Fruit fly (Drosophila melanogaster) whole organism, embryonic: Measurements from ENCODE around the gene CG42272.

Source experiments
- CG10979 ChIP-seq: fragments of 200-800 bp; sonication (Bioruptor generic); optimal IDR thresholded peaks from 2 replicates; lab custom pipeline; 2018; ENCODE audit warnings: missing biosample characterization, mild to moderate bottlenecking, missing genetic modification characterization, moderate library complexity
- CG11504 ChIP-seq: fragments of 200-800 bp; sonication (Bioruptor generic); optimal IDR thresholded peaks from 3 replicates; lab custom pipeline; 2019; ENCODE audit warnings: missing biosample characterization, mild to moderate bottlenecking, missing genetic modification characterization, moderate library complexity
- CG14710 ChIP-seq: fragments of 200-800 bp; sonication (Bioruptor generic); optimal IDR thresholded peaks from 3 replicates; lab custom pipeline; 2019; ENCODE audit warnings: missing biosample characterization, mild to moderate bottlenecking, missing genetic modification characterization, moderate library complexity
- CG15073 ChIP-seq: fragments of 200-800 bp; sonication (Bioruptor generic); optimal IDR thresholded peaks from 2 replicates; lab custom pipeline; 2016; ENCODE audit warnings: missing biosample characterization, missing genetic modification characterization
- CG16813 ChIP-seq: fragments of 200-800 bp; sonication (Bioruptor generic); IDR thresholded peaks from 3 replicates; pipeline ENCODE4 v1.3.6; 2022; ENCODE audit warnings: missing biosample characterization, missing genetic modification characterization; ENCODE audit not compliant: partially characterized antibody
- CG17186 ChIP-seq: fragments of 200-800 bp; sonication (Bioruptor generic); optimal IDR thresholded peaks from 3 replicates; lab custom pipeline; 2017; ENCODE audit warnings: missing biosample characterization, missing genetic modification reagents, missing genetic modification characterization
- CG17328 ChIP-seq: fragments of 200-800 bp; sonication (Bioruptor generic); IDR thresholded peaks from 2 replicates; pipeline ENCODE4 v1.3.6; 2022; ENCODE audit warnings: missing biosample characterization, missing genetic modification characterization
- CG17912 ChIP-seq: fragments of 200-800 bp; sonication (Bioruptor generic); optimal IDR thresholded peaks from 2 replicates; lab custom pipeline; 2018; ENCODE audit warnings: missing biosample characterization, mild to moderate bottlenecking, missing genetic modification characterization
- CG31224 ChIP-seq: fragments of 200-800 bp; sonication (Bioruptor generic); IDR thresholded peaks from 2 replicates; pipeline ENCODE4 v1.3.6; 2022; ENCODE audit warnings: missing biosample characterization, missing genetic modification characterization
- CG31441 ChIP-seq: fragments of 200-800 bp; sonication (Bioruptor generic); IDR thresholded peaks from 2 replicates; pipeline ENCODE4 v1.3.6; 2022; ENCODE audit warnings: missing biosample characterization, missing genetic modification characterization
- CG32772 ChIP-seq: fragments of 200-800 bp; sonication (Bioruptor generic); IDR thresholded peaks from 2 replicates; pipeline ENCODE4 v1.3.6; 2022; ENCODE audit warnings: missing biosample characterization, missing genetic modification characterization
- CG4424 ChIP-seq: fragments of 200-800 bp; sonication (Bioruptor generic); optimal IDR thresholded peaks from 3 replicates; lab custom pipeline; 2016; ENCODE audit warnings: missing biosample characterization, missing genetic modification characterization
- CG4617 ChIP-seq: fragments of 200-800 bp; sonication (Bioruptor generic); optimal IDR thresholded peaks from 3 replicates; lab custom pipeline; 2016; ENCODE audit warnings: missing biosample characterization, missing genetic modification characterization, borderline replicate concordance
- CG4820 ChIP-seq: fragments of 200-800 bp; sonication (Bioruptor generic); optimal IDR thresholded peaks from 3 replicates; lab custom pipeline; 2016; ENCODE audit warnings: missing biosample characterization, missing genetic modification characterization
- CG7556 ChIP-seq: fragments of 200-800 bp; sonication (Bioruptor generic); optimal IDR thresholded peaks from 2 replicates; lab custom pipeline; 2017; ENCODE audit warnings: missing biosample characterization, mild to moderate bottlenecking, missing genetic modification characterization
- CG9797 ChIP-seq: fragments of 200-800 bp; sonication (Bioruptor generic); optimal IDR thresholded peaks from 3 replicates; lab custom pipeline; 2018; ENCODE audit warnings: missing biosample characterization, mild to moderate bottlenecking, missing genetic modification characterization
- CG9817 ChIP-seq: fragments of 200-800 bp; sonication (Bioruptor generic); optimal IDR thresholded peaks from 2 replicates; lab custom pipeline; 2018; ENCODE audit warnings: missing biosample characterization, mild to moderate bottlenecking, missing genetic modification characterization, moderate library complexity
- Dp ChIP-seq: fragments of 200-800 bp; sonication (Bioruptor generic); optimal IDR thresholded peaks from 2 replicates; lab custom pipeline; 2018; ENCODE audit warnings: missing biosample characterization, mild to moderate bottlenecking, missing genetic modification characterization, moderate library complexity
- E2f2 ChIP-seq: fragments of 200-800 bp; sonication (Bioruptor generic); IDR thresholded peaks from 2 replicates; pipeline ENCODE4 v1.3.6; 2022; ENCODE audit warnings: missing biosample characterization, missing genetic modification characterization
- Gsc ChIP-seq: fragments of 200-800 bp; sonication (Bioruptor generic); IDR thresholded peaks from 2 replicates; pipeline ENCODE4 v1.3.6; 2022; ENCODE audit warnings: missing biosample characterization, missing genetic modification characterization
- Hand ChIP-seq: fragments of 200-800 bp; sonication (Bioruptor generic); optimal IDR thresholded peaks from 2 replicates; lab custom pipeline; 2017; ENCODE audit warnings: mild to moderate bottlenecking, missing biosample characterization, missing genetic modification reagents, missing genetic modification characterization
- Hey ChIP-seq: fragments of 200-800 bp; sonication (Bioruptor generic); optimal IDR thresholded peaks from 3 replicates; lab custom pipeline; 2018; ENCODE audit warnings: missing biosample characterization, mild to moderate bottlenecking, missing genetic modification characterization
- MESR4 ChIP-seq: fragments of 200-800 bp; sonication (Bioruptor generic); optimal IDR thresholded peaks from 2 replicates; lab custom pipeline; 2018; ENCODE audit warnings: missing biosample characterization, mild to moderate bottlenecking, missing genetic modification characterization, moderate library complexity
- Nf-YA ChIP-seq: fragments of 200-800 bp; sonication (Bioruptor generic); IDR thresholded peaks from 2 replicates; pipeline ENCODE4 v1.3.6; 2022; ENCODE audit warnings: missing biosample characterization, missing genetic modification characterization
- Nf-YC ChIP-seq: fragments of 200-800 bp; optimal IDR thresholded peaks from 3 replicates; lab custom pipeline; 2019; ENCODE audit warnings: missing biosample characterization, mild to moderate bottlenecking, missing genetic modification characterization, moderate library complexity
- NfI ChIP-seq: fragments of 200-800 bp; sonication (Bioruptor generic); optimal IDR thresholded peaks from 3 replicates; lab custom pipeline; 2018; ENCODE audit warnings: missing biosample characterization, mild to moderate bottlenecking, missing genetic modification characterization, moderate library complexity
- Sox100B ChIP-seq: fragments of 200-800 bp; sonication (Bioruptor generic); optimal IDR thresholded peaks from 3 replicates; lab custom pipeline; 2018; ENCODE audit warnings: missing biosample characterization, mild to moderate bottlenecking, missing genetic modification characterization
- Sox102F ChIP-seq: fragments of 200-800 bp; sonication (Bioruptor generic); optimal IDR thresholded peaks from 2 replicates; lab custom pipeline; 2018; ENCODE audit warnings: missing biosample characterization, mild to moderate bottlenecking, missing genetic modification characterization, moderate library complexity
- Spps ChIP-seq: fragments of 200-800 bp; sonication (Bioruptor generic); optimal IDR thresholded peaks from 2 replicates; lab custom pipeline; 2018; ENCODE audit warnings: missing biosample characterization, mild to moderate bottlenecking, missing genetic modification characterization
- Stat92E ChIP-seq, 3 experiments: fragments of >200 bp in 2 of 3; fragments of 200-800 bp in 1 of 3; sonication (Bioruptor generic) in 1 of 3; optimal IDR thresholded peaks; 2 replicates each; lab custom pipeline; 2017 to 2019; ENCODE audit warnings: missing biosample characterization in 3 of 3, missing genetic modification characterization in 3 of 3, mild to moderate bottlenecking in 1 of 3, moderate library complexity in 1 of 3
- Xrp1 ChIP-seq: fragments of 200-800 bp; sonication (Bioruptor generic); IDR thresholded peaks from 2 replicates; pipeline ENCODE4 v1.3.6; 2022; ENCODE audit warnings: missing biosample characterization, missing genetic modification characterization
- ap ChIP-seq: fragments of 200-800 bp; sonication (Bioruptor generic); IDR thresholded peaks from 2 replicates; pipeline ENCODE4 v1.3.6; 2022; ENCODE audit warnings: missing biosample characterization, missing genetic modification characterization
- ato ChIP-seq: fragments of 200-800 bp; sonication (Bioruptor generic); IDR thresholded peaks from 2 replicates; pipeline ENCODE4 v1.3.6; 2022; ENCODE audit warnings: missing biosample characterization, missing genetic modification characterization; ENCODE audit not compliant: partially characterized antibody
- btn ChIP-seq: fragments of 200-800 bp; sonication (Bioruptor generic); optimal IDR thresholded peaks from 2 replicates; lab custom pipeline; 2016; ENCODE audit warnings: missing biosample characterization, missing genetic modification characterization
- caup ChIP-seq: fragments of 200-800 bp; sonication (Bioruptor generic); optimal IDR thresholded peaks from 3 replicates; lab custom pipeline; 2017; ENCODE audit warnings: missing biosample characterization, mild to moderate bottlenecking, missing genetic modification characterization, moderate library complexity; ENCODE audit not compliant: severe bottlenecking
- chn ChIP-seq: fragments of 200-800 bp; sonication (Bioruptor generic); optimal IDR thresholded peaks from 2 replicates; lab custom pipeline; 2016; ENCODE audit warnings: missing biosample characterization, missing genetic modification characterization
- da ChIP-seq: fragments of 200-800 bp; sonication (Bioruptor generic); optimal IDR thresholded peaks from 2 replicates; lab custom pipeline; 2016; ENCODE audit warnings: missing biosample characterization, missing genetic modification characterization
- dpn ChIP-seq, 2 experiments: fragments of 200-800 bp; sonication (Bioruptor generic); optimal IDR thresholded peaks; 3 replicates each; lab custom pipeline; 2016; ENCODE audit warnings: missing biosample characterization in 2 of 2, missing genetic modification characterization in 2 of 2
- ems ChIP-seq: fragments of 200-800 bp; sonication (Bioruptor generic); optimal IDR thresholded peaks from 3 replicates; lab custom pipeline; 2016; ENCODE audit warnings: missing biosample characterization, missing genetic modification characterization
- gt ChIP-seq: fragments of 200-800 bp; sonication (Bioruptor generic); IDR thresholded peaks from 2 replicates; pipeline ENCODE4 v1.3.6; 2022; ENCODE audit warnings: missing biosample characterization, missing genetic modification characterization
- ham ChIP-seq: fragments of 200-800 bp; sonication (Bioruptor generic); IDR thresholded peaks from 2 replicates; pipeline ENCODE4 v1.3.6; 2022; ENCODE audit warnings: missing biosample characterization, missing genetic modification characterization
- lab ChIP-seq: fragments of 200-800 bp; sonication (Bioruptor generic); optimal IDR thresholded peaks from 3 replicates; lab custom pipeline; 2017; ENCODE audit warnings: missing biosample characterization, missing genetic modification characterization, mild to moderate bottlenecking, moderate library complexity, missing genetic modification reagents
- nom ChIP-seq: fragments of 200-800 bp; sonication (Bioruptor generic); optimal IDR thresholded peaks from 2 replicates; lab custom pipeline; 2017; ENCODE audit warnings: missing biosample characterization, missing genetic modification characterization, mild to moderate bottlenecking, moderate library complexity, missing genetic modification reagents
- onecut ChIP-seq: fragments of 200-800 bp; sonication (Bioruptor generic); IDR thresholded peaks from 2 replicates; pipeline ENCODE4 v1.3.6; 2022; ENCODE audit warnings: missing biosample characterization, missing genetic modification characterization
- sd ChIP-seq: fragments of 200-800 bp; sonication (Bioruptor generic); optimal IDR thresholded peaks from 3 replicates; lab custom pipeline; 2018; ENCODE audit warnings: missing biosample characterization, mild to moderate bottlenecking, missing genetic modification characterization, moderate library complexity
- sens ChIP-seq: fragments of 200-800 bp; sonication (Bioruptor generic); peaks from one replicate; lab custom pipeline; 2016; ENCODE audit warnings: missing biosample characterization, missing genetic modification characterization
- slou ChIP-seq: fragments of 200-800 bp; sonication (Bioruptor generic); optimal IDR thresholded peaks from 3 replicates; lab custom pipeline; 2016; ENCODE audit warnings: missing biosample characterization, missing genetic modification characterization
- sug ChIP-seq: fragments of 200-800 bp; optimal IDR thresholded peaks from 2 replicates; lab custom pipeline; 2019; ENCODE audit warnings: missing biosample characterization, mild to moderate bottlenecking, missing genetic modification characterization, moderate library complexity
- tin ChIP-seq: fragments of 200-800 bp; sonication (Bioruptor generic); optimal IDR thresholded peaks from 3 replicates; lab custom pipeline; 2016; ENCODE audit warnings: missing biosample characterization, missing genetic modification characterization
- ttk ChIP-seq: fragments of 200-800 bp; sonication (Bioruptor generic); IDR thresholded peaks from 2 replicates; pipeline ENCODE4 v2.1.2; 2022; ENCODE audit warnings: missing biosample characterization, missing genetic modification characterization

Gene CG42272

dm6 chr3L:5819310-5819709 lies 16.5 kb downstream of the CG42272 start (continued):
- TF ChIP-seq gt (GFP tag; lab: Robert Waterston, UW) (no peak), CG7556 (GFP tag; lab: Kevin White, UChicago) (peak; percentile 9), E2f2 (GFP tag; lab: Robert Waterston, UW) (no peak), Xrp1 (peak; percentile 24; the same call in 1 of the 2 replicates), Sox100B (GFP tag; lab: Kevin White, UChicago) (no peak), CG32772 (0 out of 2 replicates have a peak, but pooled peaks have one; percentile 37), sens (GFP tag; lab: Kevin White, UChicago) (peak; percentile 79), ham (no peak)

- no peak for TF ChIP-seq CG9797 (GFP tag; lab: Kevin White, UChicago)
- TF ChIP-seq ems (GFP tag; lab: Kevin White, UChicago) = no peak
- no peak for TF ChIP-seq onecut (GFP tag; lab: Robert Waterston, UW)
- no peak for TF ChIP-seq caup
- TF ChIP-seq CG16813 (GFP tag; lab: Robert Waterston, UW) = no peak
- TF ChIP-seq CG17912 (GFP tag; lab: Kevin White, UChicago) = no peak
- no peak for TF ChIP-seq Hand (GFP tag; lab: Kevin White, UChicago)
- TF ChIP-seq chn = no peak
- no peak for TF ChIP-seq nom (GFP tag; lab: Kevin White, UChicago)
- no peak for TF ChIP-seq CG4820 (GFP tag; lab: Kevin White, UChicago)
- no peak for TF ChIP-seq dpn (GFP tag; optimal IDR thresholded peaks at IDR 0.05; lab: Kevin White, UChicago)
- TF ChIP-seq Sox102F (GFP tag; lab: Kevin White, UChicago) = peak; percentile 15
- no peak for TF ChIP-seq CG17186 (GFP tag; lab: Kevin White, UChicago)
- no peak for TF ChIP-seq ttk
- no peak for TF ChIP-seq CG15073
- TF ChIP-seq Hey (tag; lab: Kevin White, UChicago) = no peak
- TF ChIP-seq Gsc (GFP tag; lab: Robert Waterston, UW) = no peak
- TF ChIP-seq CG31441 (GFP tag; lab: Robert Waterston, UW) = no peak
- no peak for TF ChIP-seq CG4424 (GFP tag; lab: Kevin White, UChicago)
- no peak for TF ChIP-seq Nf-YA (GFP tag; lab: Robert Waterston, UW)
- TF ChIP-seq btn (GFP tag; lab: Kevin White, UChicago) = no peak
- no peak for TF ChIP-seq sd (tag; lab: Kevin White, UChicago)
- no peak for TF ChIP-seq Spps (tag; lab: Kevin White, UChicago)
- no peak for TF ChIP-seq MESR4 (GFP tag; lab: Kevin White, UChicago)
- no peak for TF ChIP-seq slou
- no peak for TF ChIP-seq CG4617
- TF ChIP-seq CG17328 = peak; percentile 25; the same call in 1 of the 2 replicates
- no peak for TF ChIP-seq CG10979
- TF ChIP-seq lab (GFP tag; lab: Kevin White, UChicago) = no peak
- TF ChIP-seq CG14710 = no peak
- TF ChIP-seq tin (GFP tag; lab: Kevin White, UChicago) = no peak
- no peak for TF ChIP-seq da (GFP tag; lab: Kevin White, UChicago)
- no peak for TF ChIP-seq ato (GFP tag; lab: Robert Waterston, UW)
- TF ChIP-seq CG11504 (tag; lab: Kevin White, UChicago) = peak; percentile 18
- TF ChIP-seq Stat92E (GFP tag; optimal IDR thresholded peaks at IDR 0.05; lab: Kevin White, UChicago) = no peak
- TF ChIP-seq sug (tag; lab: Kevin White, UChicago) = no peak
- no peak for TF ChIP-seq Nf-YC (tag; lab: Kevin White, UChicago)
- no peak for TF ChIP-seq CG31224 (GFP tag; lab: Robert Waterston, UW)
- no peak for TF ChIP-seq CG9817 (tag; lab: Kevin White, UChicago)
- no peak for TF ChIP-seq NfI
- no peak for TF ChIP-seq Dp (GFP tag; lab: Kevin White, UChicago)
- no peak for TF ChIP-seq ap (GFP tag; lab: Robert Waterston, UW)
Observed at dm6 chr3L:5820039-5820438, 17.2 kb downstream of the CG42272 start.
